Fruit fly (Drosophila melanogaster) whole organism, embryonic: ENCODE results near the gene RpL7A.
A peak's percentile ranks its signal among the peaks of the same experiment; 100 is the strongest.

Source experiments
- Atf-2 ChIP-seq: fragments of 200-800 bp; sonication (Bioruptor generic); optimal IDR thresholded peaks from 2 replicates; lab custom pipeline; 2016; ENCODE audit warnings: missing biosample characterization, missing genetic modification characterization
- Bdp1 ChIP-seq: fragments of 200-800 bp; sonication (Bioruptor generic); optimal IDR thresholded peaks from 3 replicates; lab custom pipeline; 2016; ENCODE audit warnings: missing biosample characterization, missing genetic modification characterization
- Bteb2 ChIP-seq: fragments of 200-800 bp; sonication (Bioruptor generic); optimal IDR thresholded peaks from 2 replicates; lab custom pipeline; 2016; ENCODE audit warnings: missing biosample characterization, missing genetic modification characterization
- CG10209 ChIP-seq: fragments of 200-800 bp; sonication (Bioruptor generic); optimal IDR thresholded peaks from 3 replicates; lab custom pipeline; 2017; ENCODE audit warnings: missing biosample characterization, mild to moderate bottlenecking, missing genetic modification characterization, missing genetic modification reagents
- CG10565 ChIP-seq: fragments of 200-800 bp; sonication (Bioruptor generic); optimal IDR thresholded peaks from 3 replicates; lab custom pipeline; 2016; ENCODE audit warnings: missing biosample characterization, mild to moderate bottlenecking, missing genetic modification characterization
- CG11085 ChIP-seq: fragments of 200-800 bp; sonication (Bioruptor generic); IDR thresholded peaks from 2 replicates; pipeline ENCODE4 v1.3.6; 2022; ENCODE audit warnings: missing biosample characterization, missing genetic modification characterization
- CG11695 ChIP-seq: fragments of 200-800 bp; sonication (Bioruptor generic); IDR thresholded peaks from 3 replicates; pipeline ENCODE4 v1.3.6; 2022; ENCODE audit warnings: missing biosample characterization, missing genetic modification characterization
- CG12104 ChIP-seq: fragments of 200-800 bp; sonication (Bioruptor generic); optimal IDR thresholded peaks from 3 replicates; lab custom pipeline; 2016; ENCODE audit warnings: missing biosample characterization, missing genetic modification characterization
- CG13624 ChIP-seq: fragments of 200-800 bp; sonication (Bioruptor generic); optimal IDR thresholded peaks from 2 replicates; lab custom pipeline; 2016; ENCODE audit warnings: missing biosample characterization, missing genetic modification characterization
- CG14441 ChIP-seq: fragments of 200-800 bp; sonication (Bioruptor generic); IDR thresholded peaks from 2 replicates; pipeline ENCODE4 v1.3.6; 2022; ENCODE audit warnings: missing biosample characterization, missing genetic modification characterization
- CG14667 ChIP-seq: fragments of 200-800 bp; sonication (Bioruptor generic); IDR thresholded peaks from 2 replicates; pipeline ENCODE4 v1.3.6; 2022; ENCODE audit warnings: missing biosample characterization, missing genetic modification characterization
- CG15269 ChIP-seq: fragments of 200-800 bp; sonication (Bioruptor generic); optimal IDR thresholded peaks from 2 replicates; lab custom pipeline; 2018; ENCODE audit warnings: missing biosample characterization, mild to moderate bottlenecking, missing genetic modification characterization, moderate library complexity
- CG1603 ChIP-seq: fragments of 200-800 bp; sonication (Bioruptor generic); optimal IDR thresholded peaks from 2 replicates; lab custom pipeline; 2019; ENCODE audit warnings: missing biosample characterization, mild to moderate bottlenecking, missing genetic modification characterization, moderate library complexity
- CG1647 ChIP-seq: fragments of 200-800 bp; sonication (Bioruptor generic); optimal IDR thresholded peaks from 3 replicates; lab custom pipeline; 2016; ENCODE audit warnings: missing biosample characterization, missing genetic modification characterization
- CG17359 ChIP-seq: fragments of 200-800 bp; sonication (Bioruptor generic); optimal IDR thresholded peaks from 3 replicates; lab custom pipeline; 2018; ENCODE audit warnings: missing biosample characterization, mild to moderate bottlenecking, missing genetic modification characterization, moderate library complexity
- CG2120 ChIP-seq: fragments of 200-800 bp; sonication (Bioruptor generic); optimal IDR thresholded peaks from 3 replicates; lab custom pipeline; 2016; ENCODE audit warnings: missing biosample characterization, missing genetic modification characterization
- CG3065 ChIP-seq: fragments of 200-800 bp; sonication (Bioruptor generic); optimal IDR thresholded peaks from 2 replicates; lab custom pipeline; 2016; ENCODE audit warnings: missing biosample characterization, missing genetic modification characterization
- CG3163 ChIP-seq: fragments of 200-800 bp; sonication (Bioruptor generic); optimal IDR thresholded peaks from 3 replicates; lab custom pipeline; 2016; ENCODE audit warnings: missing biosample characterization, missing genetic modification characterization
- CG32532 ChIP-seq: fragments of 200-800 bp; sonication (Bioruptor generic); IDR thresholded peaks from 2 replicates; pipeline ENCODE4 v1.3.6; 2022; ENCODE audit warnings: missing biosample characterization, missing genetic modification characterization
- CG33213 ChIP-seq: fragments of 200-800 bp; sonication (Bioruptor generic); optimal IDR thresholded peaks from 3 replicates; lab custom pipeline; 2016; ENCODE audit warnings: missing biosample characterization, missing genetic modification characterization
- CG4424 ChIP-seq: fragments of 200-800 bp; sonication (Bioruptor generic); optimal IDR thresholded peaks from 3 replicates; lab custom pipeline; 2016; ENCODE audit warnings: missing biosample characterization, missing genetic modification characterization
- CG4617 ChIP-seq: fragments of 200-800 bp; sonication (Bioruptor generic); optimal IDR thresholded peaks from 3 replicates; lab custom pipeline; 2016; ENCODE audit warnings: missing biosample characterization, missing genetic modification characterization, borderline replicate concordance
- CG6689 ChIP-seq: fragments of 200-800 bp; sonication (Bioruptor generic); IDR thresholded peaks from 2 replicates; pipeline ENCODE4 v1.3.6; 2022; ENCODE audit warnings: missing biosample characterization, missing genetic modification characterization
- CG7963 ChIP-seq: fragments of 200-800 bp; sonication (Bioruptor generic); IDR thresholded peaks from 3 replicates; pipeline ENCODE4 v1.3.6; 2022; ENCODE audit warnings: missing biosample characterization, missing genetic modification characterization; ENCODE audit not compliant: partially characterized antibody
- CG8290 ChIP-seq, 3 experiments: fragments of 200-800 bp; sonication (Bioruptor generic); optimal IDR thresholded peaks; 2 replicates each; lab custom pipeline; 2016 to 2019; ENCODE audit warnings: missing biosample characterization in 3 of 3, missing genetic modification characterization in 3 of 3, mild to moderate bottlenecking in 2 of 3, moderate library complexity in 1 of 3
- CG8478 ChIP-seq: fragments of >200 bp; optimal IDR thresholded peaks from 2 replicates; lab custom pipeline; 2018
- Meics ChIP-seq: fragments of 200-800 bp; sonication (Bioruptor generic); optimal IDR thresholded peaks from 2 replicates; lab custom pipeline; 2017; ENCODE audit warnings: missing biosample characterization, mild to moderate bottlenecking, missing genetic modification characterization
- Taf1 ChIP-seq: fragments of 200-800 bp; sonication (Bioruptor generic); IDR thresholded peaks from 2 replicates; pipeline ENCODE4 v1.3.6; 2022; ENCODE audit warnings: missing biosample characterization, missing genetic modification characterization
- Vsx1 ChIP-seq: fragments of 200-800 bp; sonication (Bioruptor generic); optimal IDR thresholded peaks from 2 replicates; lab custom pipeline; 2017; ENCODE audit warnings: missing biosample characterization, mild to moderate bottlenecking, missing genetic modification characterization, missing genetic modification reagents
- Xrp1 ChIP-seq: fragments of 200-800 bp; sonication (Bioruptor generic); IDR thresholded peaks from 2 replicates; pipeline ENCODE4 v1.3.6; 2022; ENCODE audit warnings: missing biosample characterization, missing genetic modification characterization
- ara ChIP-seq: fragments of 200-800 bp; sonication (Bioruptor generic); IDR thresholded peaks from 2 replicates; pipeline ENCODE4 v1.3.6; 2022; ENCODE audit warnings: missing biosample characterization, missing genetic modification characterization
- cato ChIP-seq: fragments of 200-800 bp; sonication (Bioruptor generic); optimal IDR thresholded peaks from 2 replicates; lab custom pipeline; 2016; ENCODE audit warnings: missing biosample characterization, missing genetic modification characterization, borderline replicate concordance
- crc ChIP-seq: fragments of 200-800 bp; sonication (Bioruptor generic); optimal IDR thresholded peaks from 2 replicates; lab custom pipeline; 2016; ENCODE audit warnings: missing biosample characterization, missing genetic modification characterization
- dysf ChIP-seq: fragments of 200-800 bp; sonication (Bioruptor generic); IDR thresholded peaks from 3 replicates; pipeline ENCODE4 v1.3.6; 2022; ENCODE audit warnings: missing biosample characterization, missing genetic modification characterization
- ftz-f1 ChIP-seq: fragments of 200-800 bp; sonication (Bioruptor generic); optimal IDR thresholded peaks from 2 replicates; lab custom pipeline; 2016; ENCODE audit warnings: missing biosample characterization, missing genetic modification characterization
- grau ChIP-seq: fragments of 200-800 bp; optimal IDR thresholded peaks from 3 replicates; lab custom pipeline; 2019; ENCODE audit warnings: missing biosample characterization, mild to moderate bottlenecking, missing genetic modification characterization, moderate library complexity
- hkb ChIP-seq, 2 experiments: fragments of 200-800 bp in 1 of 2; fragments of >200 bp in 1 of 2; sonication (Bioruptor generic) in 1 of 2; IDR thresholded peaks in 1 of 2; optimal IDR thresholded peaks in 1 of 2; 2 replicates each; pipeline versions ENCODE4 v1.3.6 to Lab custom; 2017 to 2022; ENCODE audit warnings: missing biosample characterization in 1 of 2, missing genetic modification characterization in 1 of 2
- kay ChIP-seq: fragments of 200-800 bp; sonication (Bioruptor generic); optimal IDR thresholded peaks from 2 replicates; lab custom pipeline; 2016; ENCODE audit warnings: missing biosample characterization, missing genetic modification characterization
- knrl ChIP-seq: fragments of 200-800 bp; sonication (Bioruptor generic); IDR thresholded peaks from 3 replicates; pipeline ENCODE4 v1.3.6; 2022; ENCODE audit warnings: missing biosample characterization, missing genetic modification characterization; ENCODE audit not compliant: partially characterized antibody
- mam ChIP-seq: fragments of 200-800 bp; sonication (Bioruptor generic); optimal IDR thresholded peaks from 3 replicates; lab custom pipeline; 2016; ENCODE audit warnings: missing biosample characterization, missing genetic modification characterization
- nmo ChIP-seq: fragments of 200-800 bp; sonication (Bioruptor generic); optimal IDR thresholded peaks from 2 replicates; lab custom pipeline; 2018; ENCODE audit warnings: missing biosample characterization, mild to moderate bottlenecking, missing genetic modification characterization, moderate library complexity
- phol ChIP-seq: fragments of 200-800 bp; sonication (Bioruptor generic); optimal IDR thresholded peaks from 3 replicates; lab custom pipeline; 2018; ENCODE audit warnings: missing biosample characterization, mild to moderate bottlenecking, missing genetic modification characterization, moderate library complexity
- pum ChIP-seq: fragments of 200-800 bp; sonication (Bioruptor generic); optimal IDR thresholded peaks from 2 replicates; lab custom pipeline; 2016; ENCODE audit warnings: missing biosample characterization, missing genetic modification characterization
- ranshi ChIP-seq: fragments of 200-800 bp; sonication (Bioruptor generic); IDR thresholded peaks from 2 replicates; pipeline ENCODE4 v1.3.6; 2022; ENCODE audit warnings: missing biosample characterization, missing genetic modification characterization
- row ChIP-seq: fragments of 200-800 bp; sonication (Bioruptor generic); IDR thresholded peaks from 3 replicates; pipeline ENCODE4 v1.3.6; 2022; ENCODE audit warnings: missing biosample characterization, missing genetic modification characterization
- slbo ChIP-seq: fragments of 200-800 bp; sonication (Bioruptor generic); IDR thresholded peaks from 2 replicates; pipeline ENCODE4 v1.3.6; 2022; ENCODE audit warnings: missing biosample characterization, missing genetic modification characterization
- sna ChIP-seq: fragments of 200-800 bp; sonication (Bioruptor generic); IDR thresholded peaks from 2 replicates; pipeline ENCODE4 v1.3.6; 2022; ENCODE audit warnings: missing biosample characterization, missing genetic modification characterization; ENCODE audit not compliant: partially characterized antibody
- sob ChIP-seq: fragments of 200-800 bp; sonication (Bioruptor generic); IDR thresholded peaks from 2 replicates; pipeline ENCODE4 v1.3.6; 2022; ENCODE audit warnings: missing biosample characterization, missing genetic modification characterization
- tgo ChIP-seq: fragments of 200-800 bp; sonication (Bioruptor generic); IDR thresholded peaks from 3 replicates; pipeline ENCODE4 v1.3.6; 2022; ENCODE audit warnings: missing biosample characterization, missing genetic modification characterization
- tup ChIP-seq: fragments of 200-800 bp; sonication (Bioruptor generic); optimal IDR thresholded peaks from 2 replicates; lab custom pipeline; 2016; ENCODE audit warnings: missing biosample characterization, mild to moderate bottlenecking, missing genetic modification characterization, moderate library complexity

The RpL7A gene

dm6 chrX:6528508-6528998 lies 4.6 kb downstream of the RpL7A start, which contains the start of gene Agxt (continued):
- TF ChIP-seq cato (GFP tag; lab: Kevin White, UChicago) (no peak), CG13624 (GFP tag; lab: Kevin White, UChicago) (peak; percentile 32), CG3065 (no peak), Bteb2 (GFP tag; lab: Kevin White, UChicago) (peak; percentile 1), CG15269 (tag; lab: Kevin White, UChicago) (peak; percentile 15), kay (GFP tag; lab: Kevin White, UChicago) (no peak), CG10209 (no peak), CG8478 (lab: Kevin White, UChicago) (no peak), mam (GFP tag; lab: Kevin White, UChicago) (peak; percentile 17), dysf (GFP tag; lab: Robert Waterston, UW) (0 out of 3 replicates have a peak, but pooled peaks have one; percentile 17), CG4424 (GFP tag; lab: Kevin White, UChicago) (peak; percentile 18), CG11085 (GFP tag; lab: Robert Waterston, UW) (0 out of 2 replicates have a peak, but pooled peaks have one; percentile 24), CG1603 (peak; percentile 31), slbo (GFP tag; lab: Robert Waterston, UW) (peak; percentile 37; the same call in 1 of the 2 replicates), ftz-f1 (GFP tag; lab: Kevin White, UChicago) (peak; percentile 23), ara (GFP tag; lab: Robert Waterston, UW) (peak; percentile 36; the same call in 1 of the 2 replicates), CG6689 (GFP tag; lab: Robert Waterston, UW) (0 out of 2 replicates have a peak, but pooled peaks have one; percentile 19), nmo (GFP tag; lab: Kevin White, UChicago) (peak; percentile 3), Xrp1 (GFP tag; lab: Robert Waterston, UW) (peak; percentile 44; the same call in 1 of the 2 replicates), CG17359 (tag; lab: Kevin White, UChicago) (peak; percentile 19), ranshi (GFP tag; lab: Robert Waterston, UW) (0 out of 2 replicates have a peak, but pooled peaks have one; percentile 34), sob (GFP tag; lab: Robert Waterston, UW) (0 out of 2 replicates have a peak, but pooled peaks have one; percentile 20), CG11695 (GFP tag; lab: Robert Waterston, UW) (peak; percentile 22; the same call in 1 of the 3 replicates), tgo (peak; percentile 44; the same call in 1 of the 3 replicates), Bdp1 (GFP tag; lab: Kevin White, UChicago) (no peak), CG14667 (GFP tag; lab: Robert Waterston, UW) (0 out of 2 replicates have a peak, but pooled peaks have one; percentile 4), Atf-2 (GFP tag; lab: Kevin White, UChicago) (no peak), CG32532 (peak; percentile 46; the same call in 1 of the 2 replicates), pum (GFP tag; lab: Kevin White, UChicago) (peak; percentile 6), Vsx1 (GFP tag; lab: Kevin White, UChicago) (no peak), grau (tag; lab: Kevin White, UChicago) (peak; percentile 30)

- TF ChIP-seq CG33213 (GFP tag; lab: Kevin White, UChicago) = no peak
- TF ChIP-seq knrl (GFP tag; lab: Robert Waterston, UW) = no peak
- TF ChIP-seq CG14441 (GFP tag; lab: Robert Waterston, UW) = peak; percentile 73
- TF ChIP-seq CG4617 = peak; percentile 6
- TF ChIP-seq CG8290 (GFP tag; optimal IDR thresholded peaks at IDR 0.05; lab: Kevin White, UChicago) = no peak
- no peak for TF ChIP-seq CG8290 (tag; optimal IDR thresholded peaks at IDR 0.05; lab: Kevin White, UChicago)
- no peak for TF ChIP-seq crc (GFP tag; lab: Kevin White, UChicago)
- TF ChIP-seq CG3163 (GFP tag; lab: Kevin White, UChicago) = no peak
- TF ChIP-seq CG7963 (GFP tag; lab: Robert Waterston, UW) = no peak
- no peak for TF ChIP-seq CG2120 (GFP tag; lab: Kevin White, UChicago)
- TF ChIP-seq phol (tag; lab: Kevin White, UChicago) = no peak
- no peak for TF ChIP-seq Meics (GFP tag; lab: Kevin White, UChicago)
- no peak for TF ChIP-seq Taf1 (GFP tag; lab: Robert Waterston, UW)
- no peak for TF ChIP-seq CG12104 (GFP tag; lab: Kevin White, UChicago)
- no peak for TF ChIP-seq tup (GFP tag; lab: Kevin White, UChicago)
- no peak for TF ChIP-seq CG10565
- no peak for TF ChIP-seq sna
- no peak for TF ChIP-seq hkb (optimal IDR thresholded peaks at IDR 0.05; lab: Kevin White, UChicago)
- TF ChIP-seq hkb (GFP tag; IDR thresholded peaks at IDR 0.05; lab: Robert Waterston, UW) = no peak
- no peak for TF ChIP-seq CG1647 (GFP tag; lab: Kevin White, UChicago)
- TF ChIP-seq row (GFP tag; lab: Robert Waterston, UW) = peak; percentile 46; the same call in 2 of the 3 replicates
- no peak for TF ChIP-seq CG4424 (GFP tag; lab: Kevin White, UChicago)
These were observed 5.5 kb downstream of the RpL7A start, which contains the start of gene CG3342 for dm6 chrX:6527680-6528079. Gene CG3342, minus strand, starts transcription at chrX:6527888.
